Worm (Caenorhabditis elegans): ENCODE measurements around the gene Y39G8B.1.

ce11 chrII:13956529-13956928 lies 17.1 kb downstream of the Y39G8B.1 start:
- TF ChIP-seq W03F9.2 (tag; optimal IDR thresholded peaks at IDR 0.05) (no peak), him-1 (tag; optimal IDR thresholded peaks at IDR 0.05) (no peak)
